Worm (Caenorhabditis elegans): ENCODE data around the gene cox-15.

DNA sequence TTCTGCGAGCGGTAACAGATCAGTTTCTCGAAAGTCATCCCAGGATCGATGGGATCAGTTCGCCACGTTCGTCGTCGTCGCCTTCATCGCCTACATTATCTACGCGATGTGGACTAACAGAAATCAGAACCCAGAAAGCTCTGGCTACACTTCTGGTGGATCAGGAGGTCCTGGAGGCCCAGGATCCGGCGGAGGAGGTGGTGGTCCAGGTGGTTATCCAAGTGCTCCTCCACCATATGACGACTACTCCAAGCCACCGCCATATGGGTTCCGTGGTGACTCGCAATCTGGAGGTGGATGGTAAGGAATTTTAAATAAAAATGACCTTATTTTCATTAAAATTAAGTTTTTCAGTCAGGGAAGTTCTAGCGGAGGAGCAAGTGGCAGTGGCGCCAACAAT lies 5.5 kb upstream of the cox-15 start:
- no peak for TF ChIP-seq F22D6.2 (tag; optimal IDR thresholded peaks at IDR 0.05)
- no peak for TF ChIP-seq hsf-1 (GFP tag; IDR thresholded peaks at IDR 0.05)
- TF ChIP-seq unc-62 (GFP tag; optimal IDR thresholded peaks at IDR 0.05) = no peak
- no peak for TF ChIP-seq ztf-26 (tag; optimal IDR thresholded peaks at IDR 0.05)
- TF ChIP-seq snpc-4 (GFP tag; optimal IDR thresholded peaks at IDR 0.05) = no peak
- TF ChIP-seq snpc-4 (tag; optimal IDR thresholded peaks at IDR 0.05) = no peak
- TF ChIP-seq C17E4.6 (GFP tag; IDR thresholded peaks at IDR 0.05) = no peak
- TF ChIP-seq ama-1 (optimal IDR thresholded peaks at IDR 0.05) = no peak
- no peak for TF ChIP-seq ama-1 (GFP tag; optimal IDR thresholded peaks at IDR 0.05)
- TF ChIP-seq nfya-1 (tag; optimal IDR thresholded peaks at IDR 0.05; ENCODE audit: borderline replicate concordance, insufficient read depth) = no peak
- TF ChIP-seq mxl-1 (tag; optimal IDR thresholded peaks at IDR 0.05) = no peak
- TF ChIP-seq nhr-90 (tag; optimal IDR thresholded peaks at IDR 0.05) = no peak
- no peak for TF ChIP-seq lsl-1 (GFP tag; optimal IDR thresholded peaks at IDR 0.05)
- TF ChIP-seq mel-28 (tag; optimal IDR thresholded peaks at IDR 0.05; ENCODE audit: borderline replicate concordance) = no peak
- no peak for TF ChIP-seq somi-1 (GFP tag; optimal IDR thresholded peaks at IDR 0.05)
- TF ChIP-seq tbp1 (GFP tag; optimal IDR thresholded peaks at IDR 0.05) = no peak
